Fruit fly (Drosophila melanogaster): Measurements from ENCODE around the gene rdx.

rdx gene

DNA sequence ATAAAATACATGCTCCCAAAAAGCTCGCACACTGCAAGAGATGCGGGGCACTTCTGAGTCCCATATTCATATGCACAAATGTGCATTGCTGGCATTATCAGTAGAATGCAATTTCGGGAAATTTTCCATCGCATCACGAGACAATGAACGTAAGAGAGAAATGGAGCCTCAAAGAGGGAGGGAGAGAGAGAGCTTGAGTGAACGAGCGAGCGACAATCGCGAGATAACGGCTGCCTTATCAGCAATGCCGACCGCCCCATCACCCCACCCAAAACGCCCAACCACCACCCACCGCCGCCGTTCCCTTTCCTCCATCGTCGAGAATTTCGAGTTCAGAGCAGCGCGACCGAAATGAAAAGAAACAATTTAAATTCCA is 24.1 kb upstream of the rdx start (continued):
- TF ChIP-seq CG10543 (GFP tag; optimal IDR thresholded peaks at IDR 0.05): peak; percentile 73
- TF ChIP-seq CG17568 (GFP tag; optimal IDR thresholded peaks at IDR 0.05): no peak
- TF ChIP-seq Dbx (GFP tag; IDR thresholded peaks at IDR 0.05): no peak
- 0 out of 3 replicates have a peak, but pooled peaks have one; percentile 48 for TF ChIP-seq CG2199 (GFP tag; IDR thresholded peaks at IDR 0.05)
- no peak for TF ChIP-seq Hmx (GFP tag; optimal IDR thresholded peaks at IDR 0.05)
- TF ChIP-seq CG17912 (GFP tag; optimal IDR thresholded peaks at IDR 0.05): no peak

DNA sequence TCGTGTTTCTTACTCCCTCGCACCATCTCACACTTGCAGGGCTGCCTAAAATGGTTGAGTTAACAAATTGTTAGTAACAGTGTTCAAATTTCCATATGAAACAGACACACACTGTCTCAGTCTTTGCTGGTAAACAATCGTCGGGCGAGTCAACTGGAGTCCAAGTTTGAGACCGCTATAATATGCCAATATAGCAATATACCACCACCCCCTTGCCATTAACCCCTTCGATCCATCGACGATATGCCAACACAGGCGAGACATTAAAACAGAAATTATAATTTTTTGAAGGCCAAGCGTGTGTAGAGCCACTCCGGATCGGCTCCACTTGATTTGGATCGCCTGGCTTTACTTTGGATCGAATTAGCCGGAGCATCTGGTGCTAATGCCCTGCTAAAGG is 22.2 kb upstream of the rdx start:
- no peak for TF ChIP-seq CG3995 (GFP tag; optimal IDR thresholded peaks at IDR 0.05)
- TF ChIP-seq prd (optimal IDR thresholded peaks at IDR 0.05): no peak
- TF ChIP-seq prd (GFP tag; IDR thresholded peaks at IDR 0.05): no peak
- TF ChIP-seq dm (GFP tag; optimal IDR thresholded peaks at IDR 0.05): no peak
- no peak for TF ChIP-seq pros (GFP tag; optimal IDR thresholded peaks at IDR 0.05)
- no peak for TF ChIP-seq wor (GFP tag; IDR thresholded peaks at IDR 0.05)
- TF ChIP-seq lov (optimal IDR thresholded peaks at IDR 0.05): no peak
- TF ChIP-seq lov (GFP tag; IDR thresholded peaks at IDR 0.05): no peak
- no peak for TF ChIP-seq tio (GFP tag; optimal IDR thresholded peaks at IDR 0.05)
- TF ChIP-seq sim (GFP tag; IDR thresholded peaks at IDR 0.05): no peak
- TF ChIP-seq NK7.1 (GFP tag; optimal IDR thresholded peaks at IDR 0.05): no peak
- no peak for TF ChIP-seq eve (GFP tag; optimal IDR thresholded peaks at IDR 0.05)
- TF ChIP-seq run (tag; optimal IDR thresholded peaks at IDR 0.05): no peak
- TF ChIP-seq CG14860 (GFP tag; IDR thresholded peaks at IDR 0.05; ENCODE audit: partially characterized antibody): no peak
- no peak for TF ChIP-seq B-H2 (GFP tag; optimal IDR thresholded peaks at IDR 0.05)
- no peak for TF ChIP-seq z (GFP tag; IDR thresholded peaks at IDR 0.05)
- no peak for TF ChIP-seq bsh (GFP tag; optimal IDR thresholded peaks at IDR 0.05)
- no peak for TF ChIP-seq CrebB (tag; optimal IDR thresholded peaks at IDR 0.05)
- no peak for TF ChIP-seq CG8944 (GFP tag; optimal IDR thresholded peaks at IDR 0.05)
- no peak for TF ChIP-seq E2f2 (GFP tag; IDR thresholded peaks at IDR 0.05)
- no peak for TF ChIP-seq CG42726 (GFP tag; IDR thresholded peaks at IDR 0.05; ENCODE audit: partially characterized antibody)
- TF ChIP-seq H15 (GFP tag; IDR thresholded peaks at IDR 0.05): no peak
- TF ChIP-seq kay (GFP tag; optimal IDR thresholded peaks at IDR 0.05): no peak
- no peak for TF ChIP-seq lola (GFP tag; optimal IDR thresholded peaks at IDR 0.05)
- TF ChIP-seq mirr (GFP tag; optimal IDR thresholded peaks at IDR 0.05): peak; percentile 18
- TF ChIP-seq CG18599 (GFP tag; optimal IDR thresholded peaks at IDR 0.05): no peak
- no peak for TF ChIP-seq gt (GFP tag; IDR thresholded peaks at IDR 0.05)
- no peak for TF ChIP-seq NfI (GFP tag; optimal IDR thresholded peaks at IDR 0.05)
- TF ChIP-seq CG4424 (GFP tag; optimal IDR thresholded peaks at IDR 0.05): no peak
- no peak for TF ChIP-seq vfl (GFP tag; optimal IDR thresholded peaks at IDR 0.05)
- no peak for TF ChIP-seq Hr78 (GFP tag; optimal IDR thresholded peaks at IDR 0.05)
- TF ChIP-seq CG15011 (GFP tag; optimal IDR thresholded peaks at IDR 0.05): peak; percentile 19
- no peak for TF ChIP-seq Nf-YB (GFP tag; optimal IDR thresholded peaks at IDR 0.05)
- TF ChIP-seq CG8281 (tag; optimal IDR thresholded peaks at IDR 0.05): peak; percentile 91
- no peak for TF ChIP-seq sens (GFP tag)
- 0 out of 2 replicates have a peak, but pooled peaks have one; percentile 25 for TF ChIP-seq NFAT (GFP tag; IDR thresholded peaks at IDR 0.05)
- no peak for TF ChIP-seq Dp (GFP tag; optimal IDR thresholded peaks at IDR 0.05)
- TF ChIP-seq CG12155 (GFP tag; optimal IDR thresholded peaks at IDR 0.05): no peak
- TF ChIP-seq ftz-f1 (GFP tag; optimal IDR thresholded peaks at IDR 0.05): peak; percentile 67
- TF ChIP-seq CG4328 (GFP tag; optimal IDR thresholded peaks at IDR 0.05): no peak
- TF ChIP-seq hkb (optimal IDR thresholded peaks at IDR 0.05): no peak
- no peak for TF ChIP-seq hkb (GFP tag; IDR thresholded peaks at IDR 0.05)
- TF ChIP-seq chinmo (GFP tag; IDR thresholded peaks at IDR 0.05; ENCODE audit: partially characterized antibody): peak; percentile 80
- TF ChIP-seq CG1024 (GFP tag; IDR thresholded peaks at IDR 0.05): no peak
- TF ChIP-seq cwo (GFP tag; optimal IDR thresholded peaks at IDR 0.05): peak; percentile 33

Measured in whole organism, embryonic.